Worm (Caenorhabditis elegans): ENCODE measurements around the gene pdcd-2.
A peak's percentile ranks its signal among the peaks of the same experiment; 100 is the strongest.

Gene pdcd-2

DNA sequence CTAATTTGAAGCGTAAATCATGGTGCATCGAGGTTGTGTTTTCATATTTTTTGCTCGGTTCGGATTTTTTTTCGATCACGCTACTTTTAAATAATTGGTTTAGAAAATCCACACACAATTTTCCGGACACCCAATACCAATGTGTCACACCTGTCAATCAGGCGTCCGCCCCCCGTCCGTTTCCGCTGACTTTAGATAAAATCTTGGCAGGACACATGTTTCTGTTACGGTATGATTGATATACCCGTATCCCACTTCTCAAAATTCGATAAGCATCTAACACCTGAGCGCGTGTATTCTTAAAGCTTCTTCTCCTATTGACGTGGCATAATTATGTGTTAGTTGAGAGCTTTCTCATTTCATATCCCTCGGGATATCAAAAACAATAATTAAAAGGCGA, 30.2 kb upstream of the pdcd-2 start:
- TF ChIP-seq hlh-8 (tag; optimal IDR thresholded peaks at IDR 0.05): no peak
- TF ChIP-seq unc-55 (GFP tag; optimal IDR thresholded peaks at IDR 0.05): peak; percentile 53

DNA sequence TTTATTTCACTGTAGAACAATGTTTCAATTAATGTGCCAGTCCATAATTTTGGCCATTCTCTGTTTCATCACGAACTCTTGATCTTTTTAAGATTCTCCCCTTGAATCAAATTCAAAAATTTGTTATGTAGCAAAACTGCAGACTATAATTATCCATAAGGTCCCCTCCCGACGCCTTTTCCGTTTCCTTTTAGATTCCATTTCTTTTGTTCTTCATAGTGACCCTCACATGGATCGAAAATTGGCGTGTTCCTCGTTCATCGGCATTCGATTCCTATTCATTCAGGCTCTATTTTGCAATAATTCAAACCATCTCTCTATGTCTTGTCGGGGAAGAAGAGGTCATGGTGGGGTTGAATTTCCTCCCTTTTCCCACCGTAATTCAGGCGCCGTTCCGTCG, 26.6 kb upstream of the pdcd-2 start:
- no peak for TF ChIP-seq unc-3 (GFP tag; conservative IDR thresholded peaks at IDR 0.05)
- TF ChIP-seq unc-3 (tag; optimal IDR thresholded peaks at IDR 0.05): no peak
- no peak for TF ChIP-seq odd-2 (tag; optimal IDR thresholded peaks at IDR 0.05)

DNA sequence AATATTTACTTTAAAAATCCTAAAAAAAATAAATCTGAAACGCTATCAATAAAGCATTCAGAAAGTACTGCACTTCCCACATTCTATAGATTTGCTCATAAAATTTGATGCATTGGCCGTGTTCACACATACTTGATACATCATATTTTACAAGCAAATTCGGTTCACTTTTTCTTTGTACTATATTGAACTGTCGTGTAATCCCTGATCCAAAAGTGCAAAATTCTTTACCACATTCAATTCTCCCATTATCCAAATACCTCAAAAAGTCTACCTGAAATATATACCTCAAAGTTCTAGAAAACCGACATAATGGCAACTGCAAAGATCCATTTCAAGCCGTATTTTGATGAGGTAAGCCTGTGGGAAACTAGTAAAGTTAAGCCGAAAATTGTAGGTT, 23.9 kb upstream of the pdcd-2 start, which contains the start of gene nex-3:
Gene nex-3, plus strand, starts transcription at position 301 of the 400 bp plus-strand sequence.
- TF ChIP-seq gmeb-2 (tag; optimal IDR thresholded peaks at IDR 0.05) (no peak), hlh-30 (tag; optimal IDR thresholded peaks at IDR 0.05; ENCODE audit: insufficient read depth) (no peak), pat-9 (tag; optimal IDR thresholded peaks at IDR 0.05) (no peak), ceh-9 (tag; optimal IDR thresholded peaks at IDR 0.05) (no peak), elt-4 (tag; optimal IDR thresholded peaks at IDR 0.05) (no peak), hlh-6 (tag; optimal IDR thresholded peaks at IDR 0.05) (no peak), C08G9.2 (tag; optimal IDR thresholded peaks at IDR 0.05) (no peak), fkh-6 (tag; optimal IDR thresholded peaks at IDR 0.05) (no peak), Y22D7AL.16 (tag; optimal IDR thresholded peaks at IDR 0.05) (no peak), nhr-11 (tag; optimal IDR thresholded peaks at IDR 0.05) (no peak), ceh-22 (tag; optimal IDR thresholded peaks at IDR 0.05) (no peak), ets-4 (tag; optimal IDR thresholded peaks at IDR 0.05) (no peak), ttx-3 (tag; optimal IDR thresholded peaks at IDR 0.05) (no peak), syd-9 (tag; optimal IDR thresholded peaks at IDR 0.05) (no peak), ztf-16 (tag; optimal IDR thresholded peaks at IDR 0.05) (no peak), odd-2 (tag; optimal IDR thresholded peaks at IDR 0.05) (no peak), pag-3 (tag; optimal IDR thresholded peaks at IDR 0.05; ENCODE audit: borderline replicate concordance) (no peak), nhr-232 (tag; optimal IDR thresholded peaks at IDR 0.05) (no peak), sox-2 (GFP tag; IDR thresholded peaks at IDR 0.05) (no peak), ceh-6 (GFP tag; optimal IDR thresholded peaks at IDR 0.05) (no peak)

DNA sequence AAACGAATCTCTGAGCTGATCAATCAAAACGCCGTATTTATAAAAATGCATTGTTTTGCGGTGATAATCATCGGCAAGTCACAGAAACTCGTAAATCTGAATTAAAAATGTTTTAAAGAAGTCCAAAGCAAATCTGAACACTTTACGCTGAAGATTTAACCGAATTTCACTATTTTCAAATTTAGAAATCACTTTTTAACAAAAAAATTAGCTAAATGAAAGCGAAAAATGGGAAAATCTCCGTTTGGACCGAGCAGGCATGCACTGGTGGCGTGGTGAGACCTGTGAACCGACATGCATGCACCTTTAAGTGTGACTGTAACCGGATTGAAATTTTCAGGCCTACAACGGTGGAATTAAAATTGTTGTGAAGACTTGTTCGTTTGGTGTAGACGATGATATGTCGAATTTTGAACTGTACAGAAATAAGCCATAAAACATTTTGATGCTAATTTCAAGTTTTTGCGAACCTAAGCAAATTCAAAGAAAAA, 21.7 kb upstream of the pdcd-2 start, which contains the start of gene C28A5.2:
Gene C28A5.2, minus strand, starts transcription at position 51 of the 491 bp plus-strand sequence.
- no peak for TF ChIP-seq eyg-1 (tag; optimal IDR thresholded peaks at IDR 0.05)
- TF ChIP-seq K09A11.1 (tag; optimal IDR thresholded peaks at IDR 0.05; ENCODE audit: insufficient read depth): no peak

DNA sequence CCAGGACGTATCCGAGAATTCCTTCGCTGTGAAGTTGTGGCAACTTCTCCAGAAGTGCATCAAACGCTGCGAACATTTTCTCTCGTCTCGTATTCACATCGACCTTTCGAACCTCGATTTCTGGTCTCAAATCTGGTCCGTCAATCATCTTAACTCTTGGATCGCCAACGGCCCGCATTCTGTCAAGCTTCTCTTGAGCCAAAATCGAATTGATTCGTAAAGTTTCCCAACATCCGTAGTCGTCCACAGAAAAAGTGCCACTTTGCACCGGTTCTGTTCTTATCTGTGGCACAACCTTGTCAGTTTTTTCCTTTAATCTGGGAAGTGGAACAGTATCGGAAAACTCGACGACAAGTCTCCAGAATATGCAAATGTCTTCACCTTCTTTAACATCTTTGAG, 17.4 kb upstream of the pdcd-2 start:
- TF ChIP-seq pax-1 (tag; optimal IDR thresholded peaks at IDR 0.05) (no peak), ceh-14 (tag; optimal IDR thresholded peaks at IDR 0.05) (no peak), nhr-232 (tag; optimal IDR thresholded peaks at IDR 0.05) (no peak), npax-4 (tag; optimal IDR thresholded peaks at IDR 0.05) (no peak), fkh-10 (GFP tag; optimal IDR thresholded peaks at IDR 0.05) (no peak), ceh-6 (GFP tag; optimal IDR thresholded peaks at IDR 0.05) (no peak), ztf-16 (tag; optimal IDR thresholded peaks at IDR 0.05) (no peak), hlh-8 (tag; optimal IDR thresholded peaks at IDR 0.05) (no peak), eyg-1 (tag; optimal IDR thresholded peaks at IDR 0.05) (no peak), nhr-11 (tag; optimal IDR thresholded peaks at IDR 0.05) (no peak), pha-2 (tag; optimal IDR thresholded peaks at IDR 0.05) (no peak), lim-6 (tag; optimal IDR thresholded peaks at IDR 0.05) (no peak), C08G9.2 (tag; optimal IDR thresholded peaks at IDR 0.05) (no peak), unc-86 (tag; optimal IDR thresholded peaks at IDR 0.05) (no peak), ceh-2 (tag; optimal IDR thresholded peaks at IDR 0.05) (no peak)
